Fruit fly (Drosophila melanogaster) whole organism, embryonic: Measurements from ENCODE around the gene BG642167.

Experiments
- CG13624 ChIP-seq: fragments of 200-800 bp; sonication (Bioruptor generic); optimal IDR thresholded peaks from 2 replicates; lab custom pipeline; 2016; ENCODE audit warnings: missing biosample characterization, missing genetic modification characterization
- CG14441 ChIP-seq: fragments of 200-800 bp; sonication (Bioruptor generic); IDR thresholded peaks from 2 replicates; pipeline ENCODE4 v1.3.6; 2022; ENCODE audit warnings: missing biosample characterization, missing genetic modification characterization
- CG18011 ChIP-seq: fragments of 200-800 bp; sonication (Bioruptor generic); optimal IDR thresholded peaks from 2 replicates; lab custom pipeline; 2017; ENCODE audit warnings: missing biosample characterization, missing genetic modification characterization, mild to moderate bottlenecking, moderate library complexity, missing genotype
- CG8478 ChIP-seq: fragments of >200 bp; optimal IDR thresholded peaks from 2 replicates; lab custom pipeline; 2018
- Lim3 ChIP-seq: fragments of 200-800 bp; sonication (Bioruptor generic); IDR thresholded peaks from 2 replicates; pipeline ENCODE4 v1.3.6; 2022; ENCODE audit warnings: missing biosample characterization, missing genetic modification characterization
- Max ChIP-seq: fragments of 200-800 bp; sonication (Bioruptor generic); optimal IDR thresholded peaks from 2 replicates; lab custom pipeline; 2016; ENCODE audit warnings: missing biosample characterization, mild to moderate bottlenecking, missing genetic modification characterization

- TF ChIP-seq Lim3: no peak
- no peak for TF ChIP-seq CG13624 (GFP tag; lab: Kevin White, UChicago)
- no peak for TF ChIP-seq Max (GFP tag; lab: Kevin White, UChicago)
- TF ChIP-seq CG8478: no peak
- no peak for TF ChIP-seq CG14441
- TF ChIP-seq CG18011 (GFP tag; lab: Kevin White, UChicago): no peak
These were observed 23.9 kb downstream of the BG642167 start, which contains the start of gene Sfp96F for dm6 chr3R:25830128-25830527.
